Worm (Caenorhabditis elegans) whole organism, L3 larva: ENCODE measurements around the gene F19C6.2.

Experiments used
- R02D3.7 ChIP-seq: fragments of 150-350 bp; optimal IDR thresholded peaks from 2 replicates; lab custom pipeline; 2014; ENCODE audit warnings: missing biosample characterization, missing genetic modification characterization
- ZK546.5 ChIP-seq: sonication (generic microtip); optimal IDR thresholded peaks from 2 replicates; lab custom pipeline; 2017; ENCODE audit warnings: missing biosample characterization, missing genetic modification characterization
- aly-2 ChIP-seq: fragments of 150-350 bp; optimal IDR thresholded peaks from 2 replicates; lab custom pipeline; 2014; ENCODE audit warnings: missing biosample characterization, missing genetic modification characterization
- ama-1 ChIP-seq: fragments of 150-350 bp; optimal IDR thresholded peaks from 2 replicates; lab custom pipeline; 2018
- ceh-16 ChIP-seq: sonication (generic microtip); optimal IDR thresholded peaks from 2 replicates; lab custom pipeline; 2017; ENCODE audit warnings: missing biosample characterization, missing genetic modification characterization
- ceh-28 ChIP-seq: fragments of 150-350 bp; optimal IDR thresholded peaks from 2 replicates; lab custom pipeline; 2014; ENCODE audit warnings: missing biosample characterization, missing genetic modification reagents, missing genetic modification characterization
- ceh-9 ChIP-seq: sonication (generic microtip); optimal IDR thresholded peaks from 2 replicates; lab custom pipeline; 2018; ENCODE audit warnings: missing biosample characterization, missing genetic modification characterization
- elt-1 ChIP-seq: fragments of 150-350 bp; optimal IDR thresholded peaks from 2 replicates; lab custom pipeline; 2014; ENCODE audit warnings: missing biosample characterization, missing genetic modification characterization
- elt-2 ChIP-seq: sonication (generic microtip); optimal IDR thresholded peaks from 2 replicates; lab custom pipeline; 2016; ENCODE audit warnings: missing genetic modification reagents, mild to moderate bottlenecking, missing genetic modification characterization, missing compliant biosample characterization
- elt-3 ChIP-seq, 3 experiments: fragments of 150-350 bp in 1 of 3; sonication (generic microtip) in 2 of 3; optimal IDR thresholded peaks; 2 replicates in 2 of 3; 4 replicates in 1 of 3; lab custom pipeline; 2014 to 2017; ENCODE audit warnings: missing biosample characterization in 3 of 3, missing genetic modification characterization in 3 of 3
- eor-1 ChIP-seq, 2 experiments: fragments of 150-350 bp; optimal IDR thresholded peaks; 2 replicates each; lab custom pipeline; 2014 to 2018; ENCODE audit warnings: missing biosample characterization in 2 of 2, missing genetic modification characterization in 2 of 2
- fkh-10 ChIP-seq: sonication (generic microtip); optimal IDR thresholded peaks from 2 replicates; lab custom pipeline; 2017; ENCODE audit warnings: missing biosample characterization, missing genetic modification reagents, missing genetic modification characterization
- fos-1 ChIP-seq: fragments of 150-350 bp; optimal IDR thresholded peaks from 2 replicates; lab custom pipeline; 2014; ENCODE audit warnings: missing biosample characterization, missing genetic modification characterization
- hmg-11 ChIP-seq: sonication (generic microtip); optimal IDR thresholded peaks from 2 replicates; lab custom pipeline; 2016; ENCODE audit warnings: missing genetic modification characterization, missing compliant biosample characterization
- jun-1 ChIP-seq: fragments of 150-350 bp; optimal IDR thresholded peaks from 2 replicates; lab custom pipeline; 2014; ENCODE audit warnings: missing biosample characterization, missing genetic modification reagents, missing genetic modification characterization
- lin-15B ChIP-seq: fragments of 150-350 bp; optimal IDR thresholded peaks from 2 replicates; lab custom pipeline; 2014; ENCODE audit warnings: missing biosample characterization, missing genetic modification characterization
- nfya-1 ChIP-seq: sonication (generic microtip); optimal IDR thresholded peaks from 2 replicates; lab custom pipeline; 2017; ENCODE audit warnings: missing genetic modification characterization, mild to moderate bottlenecking, missing compliant biosample characterization, antibody characterized with exemption, moderate library complexity; ENCODE audit not compliant: insufficient read depth
- nhr-11 ChIP-seq: fragments of 150-350 bp; optimal IDR thresholded peaks from 2 replicates; lab custom pipeline; 2014; ENCODE audit warnings: missing biosample characterization, missing genetic modification characterization
- nhr-237 ChIP-seq: fragments of 150-350 bp; optimal IDR thresholded peaks from 2 replicates; lab custom pipeline; 2014; ENCODE audit warnings: missing biosample characterization, missing genetic modification characterization
- nhr-25 ChIP-seq: sonication (generic microtip); optimal IDR thresholded peaks from 2 replicates; lab custom pipeline; 2017; ENCODE audit warnings: missing biosample characterization, missing genetic modification characterization
- nhr-28 ChIP-seq: fragments of 150-350 bp; optimal IDR thresholded peaks from 2 replicates; lab custom pipeline; 2014; ENCODE audit warnings: missing biosample characterization, missing genetic modification characterization
- nhr-43 ChIP-seq: sonication (generic microtip); optimal IDR thresholded peaks from 2 replicates; lab custom pipeline; 2016; ENCODE audit warnings: mild to moderate bottlenecking, missing genetic modification characterization, missing compliant biosample characterization; ENCODE audit not compliant: poor library complexity, severe bottlenecking
- nhr-67 ChIP-seq: fragments of 150-350 bp; optimal IDR thresholded peaks from 2 replicates; lab custom pipeline; 2014; ENCODE audit warnings: missing biosample characterization, missing genetic modification characterization
- nhr-76 ChIP-seq: fragments of 150-350 bp; sonication (generic microtip); optimal IDR thresholded peaks from 5 replicates; lab custom pipeline; 2014; ENCODE audit warnings: missing biosample characterization, missing genetic modification characterization
- nhr-77 ChIP-seq: fragments of 150-350 bp; optimal IDR thresholded peaks from 2 replicates; lab custom pipeline; 2014; ENCODE audit warnings: missing biosample characterization, missing genetic modification characterization
- pha-4 ChIP-seq: fragments of 150-350 bp; optimal IDR thresholded peaks from 2 replicates; lab custom pipeline; 2014; ENCODE audit warnings: missing biosample characterization, missing genetic modification reagents, missing genetic modification characterization
- pqm-1 ChIP-seq: fragments of 150-350 bp; optimal IDR thresholded peaks from 2 replicates; lab custom pipeline; 2017; ENCODE audit warnings: missing biosample characterization, missing genetic modification characterization, inconsistent platforms
- sea-2 ChIP-seq: fragments of 150-350 bp; sonication (generic microtip); optimal IDR thresholded peaks from 4 replicates; lab custom pipeline; 2014; ENCODE audit warnings: missing biosample characterization, missing genetic modification reagents, missing genetic modification characterization
- snpc-4 ChIP-seq: fragments of 150-350 bp; optimal IDR thresholded peaks from 2 replicates; lab custom pipeline; 2014; ENCODE audit warnings: missing biosample characterization, missing genetic modification characterization
- tbx-2 ChIP-seq: sonication (generic microtip); optimal IDR thresholded peaks from 2 replicates; lab custom pipeline; 2016; ENCODE audit warnings: mild to moderate bottlenecking, missing genetic modification characterization, missing compliant biosample characterization
- unc-39 ChIP-seq: sonication (generic microtip); optimal IDR thresholded peaks from 4 replicates; lab custom pipeline; 2017; ENCODE audit warnings: missing biosample characterization, missing genetic modification characterization
- unc-62 ChIP-seq: fragments of 150-350 bp; sonication (generic microtip); optimal IDR thresholded peaks from 4 replicates; lab custom pipeline; 2014; ENCODE audit warnings: missing biosample characterization, missing genetic modification reagents, missing genetic modification characterization
- zag-1 ChIP-seq: fragments of 150-350 bp; optimal IDR thresholded peaks from 2 replicates; lab custom pipeline; 2014; ENCODE audit warnings: missing biosample characterization, missing genetic modification characterization
- ztf-4 ChIP-seq: fragments of 150-350 bp; optimal IDR thresholded peaks from 2 replicates; lab custom pipeline; 2014; ENCODE audit warnings: missing biosample characterization, missing genetic modification characterization

F19C6.2 gene

ce11 chrX:10051625-10052024, 50.9 kb downstream of the F19C6.2 start (continued):
- TF ChIP-seq nhr-67 (tag; lab: Kevin White, UChicago) (no peak), ceh-16 (no peak), elt-2 (tag; lab: Kevin White, UChicago) (peak; percentile 93), R02D3.7 (no peak), nhr-77 (no peak), nhr-43 (tag; lab: Kevin White, UChicago) (peak; percentile 61), jun-1 (tag; lab: Kevin White, UChicago) (peak; percentile 77), nfya-1 (tag; lab: Kevin White, UChicago) (peak; percentile 4)

- TF ChIP-seq elt-1 (tag; lab: Kevin White, UChicago), result peak; percentile 27
- TF ChIP-seq ztf-4, result no peak
- no peak for TF ChIP-seq nhr-11 (tag; lab: Kevin White, UChicago)
- TF ChIP-seq nfya-1 (tag; lab: Kevin White, UChicago), result no peak
- no peak for TF ChIP-seq nhr-237 (tag; lab: Kevin White, UChicago)
- TF ChIP-seq pha-4 (tag; lab: Kevin White, UChicago), result peak; percentile 19
- TF ChIP-seq nhr-25 (tag; lab: Kevin White, UChicago), result peak; percentile 38
- no peak for TF ChIP-seq ceh-9 (tag; lab: Kevin White, UChicago)
- TF ChIP-seq eor-1 (tag; optimal IDR thresholded peaks at IDR 0.05; lab: Kevin White, UChicago), result no peak
- no peak for TF ChIP-seq fkh-10 (GFP tag; lab: Kevin White, UChicago)
- no peak for TF ChIP-seq unc-39 (tag; lab: Kevin White, UChicago)
- TF ChIP-seq elt-3 (tag; optimal IDR thresholded peaks at IDR 0.05; lab: Kevin White, UChicago), result no peak
- TF ChIP-seq tbx-2, result no peak
- no peak for TF ChIP-seq nhr-76 (tag; lab: Kevin White, UChicago)
- no peak for TF ChIP-seq lin-15B (tag; lab: Kevin White, UChicago)
- no peak for TF ChIP-seq hmg-11 (tag; lab: Kevin White, UChicago)
- no peak for TF ChIP-seq ama-1
- no peak for TF ChIP-seq ceh-28 (tag; lab: Kevin White, UChicago)
- peak; percentile 53 for TF ChIP-seq pqm-1 (tag; lab: Kevin White, UChicago)
- TF ChIP-seq unc-62 (GFP tag; lab: Kevin White, UChicago), result no peak
- TF ChIP-seq aly-2 (tag; lab: Kevin White, UChicago), result no peak
- no peak for TF ChIP-seq ZK546.5 (tag; lab: Kevin White, UChicago)
- no peak for TF ChIP-seq sea-2 (GFP tag; lab: Kevin White, UChicago)
- peak; percentile 88 for TF ChIP-seq elt-2 (tag; lab: Kevin White, UChicago)
- TF ChIP-seq ceh-16, result no peak
- TF ChIP-seq fos-1 (tag; lab: Kevin White, UChicago), result no peak
- TF ChIP-seq zag-1, result no peak
Measured at ce11 chrX:10053742-10054409, 53.1 kb downstream of the F19C6.2 start, which contains the start of gene cbs-1. Gene cbs-1, plus strand, starts transcription at chrX:10054275.

ce11 chrX:10054410-10054800, 53.7 kb downstream of the F19C6.2 start:
- no peak for TF ChIP-seq zag-1
- peak; percentile 25 for TF ChIP-seq pqm-1 (tag; lab: Kevin White, UChicago)
- no peak for TF ChIP-seq ceh-28 (tag; lab: Kevin White, UChicago)
- TF ChIP-seq snpc-4 (tag; lab: Kevin White, UChicago), result no peak
- no peak for TF ChIP-seq fos-1 (tag; lab: Kevin White, UChicago)
- TF ChIP-seq ama-1, result no peak
- TF ChIP-seq pha-4 (tag; lab: Kevin White, UChicago), result no peak
- peak in 1 of 3 experiments; percentile 25 for TF ChIP-seq elt-3 (tag; optimal IDR thresholded peaks at IDR 0.05; lab: Kevin White, UChicago)
- TF ChIP-seq elt-2 (tag; lab: Kevin White, UChicago), result peak; percentile 71
- no peak for TF ChIP-seq nhr-28 (tag; lab: Kevin White, UChicago)
